Worm (Caenorhabditis elegans): ENCODE data around the gene wdr-4.

Gene wdr-4

DNA sequence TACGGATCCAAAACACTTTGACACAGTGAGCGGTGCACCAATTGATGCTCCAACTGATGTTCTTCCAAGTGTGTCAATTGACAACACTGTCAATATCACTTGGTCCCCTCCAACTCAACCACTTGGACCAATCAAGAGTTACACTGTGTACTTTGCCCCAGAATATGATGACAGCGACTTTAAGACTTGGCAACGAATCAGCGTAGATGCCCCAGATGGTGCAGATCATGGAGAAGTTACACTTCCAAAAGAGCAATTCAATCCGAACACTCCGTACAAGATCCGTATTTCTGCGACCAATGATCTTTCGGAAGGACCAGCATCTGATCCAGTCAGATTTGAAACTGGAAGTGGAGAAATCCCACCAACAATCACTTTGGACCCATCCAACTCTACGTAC is 27.0 kb downstream of the wdr-4 start:
- no peak for TF ChIP-seq hmg-4 (GFP tag; optimal IDR thresholded peaks at IDR 0.05)

DNA sequence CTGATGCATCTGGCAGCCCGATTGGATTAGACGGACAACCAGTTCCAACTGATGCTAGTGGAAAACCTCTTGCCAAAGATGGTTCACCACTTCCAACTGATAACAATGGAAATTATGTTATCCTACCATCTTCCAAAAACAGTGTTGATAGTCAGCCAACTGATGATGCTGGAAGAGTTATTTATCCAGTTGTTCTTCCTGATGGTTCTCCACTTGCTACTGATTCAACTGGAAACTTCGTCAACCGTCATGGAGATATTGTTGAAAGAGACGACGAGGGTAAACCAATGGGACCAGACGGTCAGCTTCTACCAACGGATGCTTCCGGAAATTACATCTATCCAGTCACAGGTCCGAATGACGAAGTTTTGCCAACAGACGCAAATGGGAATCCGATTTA is 31.2 kb downstream of the wdr-4 start:
- no peak for TF ChIP-seq aly-1 (tag; optimal IDR thresholded peaks at IDR 0.05)
- no peak for TF ChIP-seq tbx-37 (GFP tag; conservative IDR thresholded peaks at IDR 0.05)
- no peak for TF ChIP-seq ceh-36 (tag; optimal IDR thresholded peaks at IDR 0.05)
- TF ChIP-seq hnd-1 (tag; optimal IDR thresholded peaks at IDR 0.05), result no peak
- TF ChIP-seq ama-1 (optimal IDR thresholded peaks at IDR 0.05), result no peak
- TF ChIP-seq hmbx-1 (tag; optimal IDR thresholded peaks at IDR 0.05), result no peak
- no peak for TF ChIP-seq scrt-1 (GFP tag; IDR thresholded peaks at IDR 0.05)
- no peak for TF ChIP-seq ceh-13 (GFP tag; optimal IDR thresholded peaks at IDR 0.05)
- TF ChIP-seq tra-4 (tag; optimal IDR thresholded peaks at IDR 0.05), result no peak
- TF ChIP-seq tbx-11 (GFP tag; IDR thresholded peaks at IDR 0.05), result no peak
- no peak for TF ChIP-seq F13C5.2 (tag; optimal IDR thresholded peaks at IDR 0.05)
- TF ChIP-seq hmg-4 (GFP tag; optimal IDR thresholded peaks at IDR 0.05), result no peak
- no peak for TF ChIP-seq pes-1 (GFP tag; IDR thresholded peaks at IDR 0.05)
- no peak for TF ChIP-seq sea-1 (GFP tag; conservative IDR thresholded peaks at IDR 0.05)
- TF ChIP-seq ets-7 (tag; optimal IDR thresholded peaks at IDR 0.05), result no peak
- no peak for TF ChIP-seq B0310.2 (tag; optimal IDR thresholded peaks at IDR 0.05)

Measured in whole organism, early embryonic.